Worm (Caenorhabditis elegans) whole organism, dauer: ENCODE measurements around the gene Y38H6C.25.
"Not testable (repeated sequence)": the region's sequence is repeated elsewhere in the genome, so short reads cannot be mapped to it uniquely, and the experiment has no call there.

Experiments
- unc-62 ChIP-seq: sonication (generic microtip); optimal IDR thresholded peaks from 2 replicates; lab custom pipeline; 2017; ENCODE audit warnings: missing biosample characterization, missing genetic modification reagents, missing genetic modification characterization

Y38H6C.25 gene

ce11 chrV:20545742-20546141 lies 26.7 kb downstream of the Y38H6C.25 start:
- TF ChIP-seq unc-62 (GFP tag; lab: Kevin White, UChicago) = no peak

- no peak for TF ChIP-seq unc-62 (GFP tag; lab: Kevin White, UChicago)
These were observed 28.0 kb downstream of the Y38H6C.25 start, which contains the start of gene Y38H6C.18 for ce11 chrV:20547048-20547447. Y38H6C.18 (minus strand) TSS chrV:20547148.

ce11 chrV:20551096-20551495 lies 32.1 kb downstream of the Y38H6C.25 start, which contains the start of gene Y38H6C.20:
Y38H6C.20 (minus strand) TSS chrV:20551196.
- no peak for TF ChIP-seq unc-62 (GFP tag; lab: Kevin White, UChicago)

ce11 chrV:20552971-20553370 lies 33.9 kb downstream of the Y38H6C.25 start, which contains the start of gene vmo-1:
vmo-1 (minus strand) TSS chrV:20553071.
- no peak for TF ChIP-seq unc-62 (GFP tag; lab: Kevin White, UChicago)

- no peak for TF ChIP-seq unc-62 (GFP tag; lab: Kevin White, UChicago)
These were observed 36.1 kb downstream of the Y38H6C.25 start, which contains the start of gene Y38H6C.21 for ce11 chrV:20555120-20555519. Y38H6C.21 (minus strand) TSS chrV:20555267.

ce11 chrV:20556260-20556659 lies 37.2 kb downstream of the Y38H6C.25 start, which contains the start of gene Y38H6C.23:
Y38H6C.23 (minus strand) TSS chrV:20556360.
- TF ChIP-seq unc-62 (GFP tag; lab: Kevin White, UChicago) = no peak

- no peak for TF ChIP-seq unc-62 (GFP tag; lab: Kevin White, UChicago)
These were observed 39.2 kb downstream of the Y38H6C.25 start, which contains the start of gene abf-4 for ce11 chrV:20558270-20558669. abf-4 (minus strand) TSS chrV:20558370.

- TF ChIP-seq unc-62 (GFP tag; lab: Kevin White, UChicago) = no peak
These were observed 42.8 kb downstream of the Y38H6C.25 start, which contains the start of gene F26F2.1 for ce11 chrV:20561795-20562194. F26F2.1 (minus strand) TSS chrV:20561895.

ce11 chrV:20564054-20564453 lies 45.0 kb downstream of the Y38H6C.25 start, which contains the start of gene F26F2.13:
F26F2.13 (plus strand) TSS chrV:20564354.
- not testable (repeated sequence) for TF ChIP-seq unc-62 (GFP tag; lab: Kevin White, UChicago)

ce11 chrV:20566454-20566853 lies 47.4 kb downstream of the Y38H6C.25 start, which contains the start of gene F26F2.3:
F26F2.3 (minus strand) TSS chrV:20566554.
- no peak for TF ChIP-seq unc-62 (GFP tag; lab: Kevin White, UChicago)

ce11 chrV:20568995-20569394 lies 50.0 kb downstream of the Y38H6C.25 start, which contains the start of gene F26F2.4:
F26F2.4 (plus strand) TSS chrV:20569295.
- TF ChIP-seq unc-62 (GFP tag; lab: Kevin White, UChicago) = not testable (repeated sequence)
